Worm (Caenorhabditis elegans): Measurements from ENCODE around the gene C26B9.3.

- TF ChIP-seq F13C5.2 (tag; optimal IDR thresholded peaks at IDR 0.05) (no peak), ceh-36 (tag; optimal IDR thresholded peaks at IDR 0.05) (no peak)
Observed at ce11 chrX:5330765-5331164, 7.3 kb upstream of the C26B9.3 start.
